Worm (Caenorhabditis elegans) whole organism, L1 larva: ENCODE measurements around the gene Y53G8AM.7.

ENCODE experiments used
- C34B4.2 ChIP-seq: sonication (generic microtip); optimal IDR thresholded peaks from 2 replicates; lab custom pipeline; 2017; ENCODE audit warnings: mild to moderate bottlenecking, missing genetic modification characterization, missing compliant biosample characterization
- Y116A8C.19 ChIP-seq: sonication (generic microtip); optimal IDR thresholded peaks from 2 replicates; lab custom pipeline; 2016; ENCODE audit warnings: missing compliant biosample characterization, missing genetic modification characterization, borderline replicate concordance
- alr-1 ChIP-seq: fragments of 200-800 bp; sonication (Bioruptor generic); optimal IDR thresholded peaks from 2 replicates; lab custom pipeline; 2018; ENCODE audit warnings: borderline replicate concordance, mild to moderate bottlenecking, missing genetic modification characterization, missing compliant biosample characterization
- ama-1 ChIP-seq: fragments of 150-350 bp; optimal IDR thresholded peaks from 2 replicates; lab custom pipeline; 2014
- blmp-1 ChIP-seq: fragments of 150-350 bp; optimal IDR thresholded peaks from 2 replicates; lab custom pipeline; 2014; ENCODE audit warnings: missing biosample characterization, missing genetic modification characterization
- ceh-82 ChIP-seq, 3 experiments: fragments of 150-350 bp in 1 of 3; sonication (generic microtip) in 2 of 3; optimal IDR thresholded peaks; 2 replicates each; lab custom pipeline; 2014 to 2017; ENCODE audit warnings: missing biosample characterization in 3 of 3, missing genetic modification characterization in 3 of 3
- ceh-90 ChIP-seq: sonication (generic microtip); optimal IDR thresholded peaks from 2 replicates; lab custom pipeline; 2016; ENCODE audit warnings: missing genetic modification characterization, missing compliant biosample characterization
- efl-1 ChIP-seq, 4 experiments: fragments of 150-350 bp; optimal IDR thresholded peaks in 3 of 4; peaks in 1 of 4; 1 replicate in 1 of 4; 2 replicates in 3 of 4; lab custom pipeline; 2014; ENCODE audit warnings: missing biosample characterization in 2 of 4, missing genetic modification characterization in 2 of 4, missing genetic modification reagents in 2 of 4
- egl-13 ChIP-seq: sonication (generic microtip); optimal IDR thresholded peaks from 2 replicates; lab custom pipeline; 2016; ENCODE audit warnings: missing genotype, missing genetic modification reagents, missing genetic modification characterization, missing compliant biosample characterization
- elt-2 ChIP-seq: sonication (generic microtip); optimal IDR thresholded peaks from 2 replicates; lab custom pipeline; 2016; ENCODE audit warnings: missing genetic modification characterization, mild to moderate bottlenecking, inconsistent platforms, missing compliant biosample characterization, missing genetic modification reagents
- elt-3 ChIP-seq, 6 experiments: fragments of 150-350 bp in 1 of 6; sonication (generic microtip); optimal IDR thresholded peaks; 2 replicates each; lab custom pipeline; 2017 to 2018; ENCODE audit warnings: missing biosample characterization in 6 of 6, missing genetic modification characterization in 6 of 6, inconsistent platforms in 1 of 6
- fkh-8 ChIP-seq: sonication (generic microtip); optimal IDR thresholded peaks from 2 replicates; lab custom pipeline; 2016; ENCODE audit warnings: mild to moderate bottlenecking, missing genetic modification characterization, missing compliant biosample characterization
- fos-1 ChIP-seq: fragments of 150-350 bp; optimal IDR thresholded peaks from 2 replicates; lab custom pipeline; 2014; ENCODE audit warnings: missing biosample characterization, missing genetic modification characterization
- hlh-17 ChIP-seq: fragments of 200-800 bp; sonication (Bioruptor generic); optimal IDR thresholded peaks from 2 replicates; lab custom pipeline; 2018; ENCODE audit warnings: missing genetic modification characterization, mild to moderate bottlenecking, missing compliant biosample characterization, moderate library complexity, borderline replicate concordance
- jun-1 ChIP-seq: fragments of 150-350 bp; optimal IDR thresholded peaks from 2 replicates; lab custom pipeline; 2014; ENCODE audit warnings: missing biosample characterization, missing genetic modification reagents, missing genetic modification characterization
- lin-14 ChIP-seq: fragments of 200-800 bp; sonication (Bioruptor generic); optimal IDR thresholded peaks from 2 replicates; lab custom pipeline; 2018; ENCODE audit warnings: mild to moderate bottlenecking, missing genetic modification characterization, moderate library complexity, missing compliant biosample characterization
- lin-35 ChIP-seq, 2 experiments: fragments of 150-350 bp; optimal IDR thresholded peaks; 2 replicates each; lab custom pipeline; 2014; ENCODE audit warnings: missing biosample characterization in 2 of 2, missing genetic modification characterization in 2 of 2, missing genetic modification reagents in 2 of 2
- lsy-2 ChIP-seq, 2 experiments: fragments of 150-350 bp; optimal IDR thresholded peaks; 2 replicates each; lab custom pipeline; 2014; ENCODE audit warnings: missing biosample characterization in 2 of 2, missing genetic modification characterization in 2 of 2
- nhr-12 ChIP-seq: sonication (generic microtip); optimal IDR thresholded peaks from 2 replicates; lab custom pipeline; 2017; ENCODE audit warnings: missing biosample characterization, missing genetic modification characterization
- nhr-28 ChIP-seq: fragments of 150-350 bp; optimal IDR thresholded peaks from 2 replicates; lab custom pipeline; 2014; ENCODE audit warnings: missing biosample characterization, missing genetic modification characterization
- nhr-71 ChIP-seq: sonication (generic microtip); optimal IDR thresholded peaks from 2 replicates; lab custom pipeline; 2016; ENCODE audit warnings: mild to moderate bottlenecking, missing genetic modification characterization, moderate library complexity, missing compliant biosample characterization
- nhr-77 ChIP-seq: fragments of 150-350 bp; optimal IDR thresholded peaks from 2 replicates; lab custom pipeline; 2014; ENCODE audit warnings: missing biosample characterization, missing genetic modification characterization
- nhr-84 ChIP-seq: sonication (generic microtip); optimal IDR thresholded peaks from 2 replicates; lab custom pipeline; 2017; ENCODE audit warnings: missing biosample characterization, missing genetic modification characterization
- nhr-85 ChIP-seq: sonication (generic microtip); peaks from one replicate; lab custom pipeline; 2016; ENCODE audit warnings: missing genetic modification characterization, inconsistent platforms, missing compliant biosample characterization
- pax-3 ChIP-seq: fragments of 200-800 bp; sonication (Bioruptor generic); optimal IDR thresholded peaks from 2 replicates; lab custom pipeline; 2018; ENCODE audit warnings: mild to moderate bottlenecking, missing genetic modification characterization, moderate library complexity, missing compliant biosample characterization
- pqm-1 ChIP-seq: sonication (generic microtip); optimal IDR thresholded peaks from 3 replicates; lab custom pipeline; 2017; ENCODE audit warnings: missing biosample characterization, missing genetic modification characterization
- rnt-1 ChIP-seq: sonication (generic microtip); optimal IDR thresholded peaks from 2 replicates; lab custom pipeline; 2016; ENCODE audit warnings: mild to moderate bottlenecking, missing genetic modification characterization, moderate library complexity, missing compliant biosample characterization
- skn-1 ChIP-seq: fragments of 150-350 bp; optimal IDR thresholded peaks from 2 replicates; lab custom pipeline; 2014; ENCODE audit warnings: missing biosample characterization, missing genetic modification characterization
- snpc-4 ChIP-seq: fragments of 150-350 bp; optimal IDR thresholded peaks from 2 replicates; lab custom pipeline; 2014; ENCODE audit warnings: missing biosample characterization, missing genetic modification characterization
- swsn-7 ChIP-seq: sonication (generic microtip); optimal IDR thresholded peaks from 2 replicates; lab custom pipeline; 2016; ENCODE audit warnings: missing genetic modification characterization, missing compliant biosample characterization
- tlp-1 ChIP-seq: fragments of 150-350 bp; optimal IDR thresholded peaks from 2 replicates; lab custom pipeline; 2014; ENCODE audit warnings: missing biosample characterization, missing genetic modification characterization
- unc-30 ChIP-seq: sonication (generic microtip); optimal IDR thresholded peaks from 2 replicates; lab custom pipeline; 2017; ENCODE audit warnings: missing biosample characterization, missing genetic modification characterization
- unc-62 ChIP-seq: fragments of 150-350 bp; optimal IDR thresholded peaks from 2 replicates; lab custom pipeline; 2014; ENCODE audit warnings: missing biosample characterization, missing genetic modification reagents, missing genetic modification characterization
- unc-86 ChIP-seq: sonication (generic microtip); optimal IDR thresholded peaks from 2 replicates; lab custom pipeline; 2016; ENCODE audit warnings: missing genetic modification characterization, missing compliant biosample characterization
- unc-98 ChIP-seq: fragments of 200-800 bp; sonication (Bioruptor generic); IDR thresholded peaks from 2 replicates; pipeline ENCODE4 v1.3.6; 2022; ENCODE audit warnings: missing genetic modification characterization, missing compliant biosample characterization
- vab-15 ChIP-seq: sonication (generic microtip); optimal IDR thresholded peaks from 2 replicates; lab custom pipeline; 2017; ENCODE audit warnings: missing genotype, mild to moderate bottlenecking, missing genetic modification characterization, missing compliant biosample characterization
- xbp-1 ChIP-seq: sonication (generic microtip); optimal IDR thresholded peaks from 2 replicates; lab custom pipeline; 2016; ENCODE audit warnings: missing genetic modification characterization, missing compliant biosample characterization
- ztf-11 ChIP-seq, 2 experiments: sonication (generic microtip); optimal IDR thresholded peaks; 2 replicates each; lab custom pipeline; 2016 to 2017; ENCODE audit warnings: missing genetic modification characterization in 2 of 2, missing biosample characterization in 1 of 2, missing compliant biosample characterization in 1 of 2

Gene Y53G8AM.7

ce11 chrIII:3258306-3258705, 8.2 kb downstream of the Y53G8AM.7 start, which contains the start of gene nspg-7.2:
Gene nspg-7.2 (minus strand): TSS chrIII:3258406.
- TF ChIP-seq pax-3 (tag; lab: Kevin White, UChicago) (no peak), xbp-1 (tag; lab: Kevin White, UChicago) (no peak), ceh-90 (no peak), unc-98 (GFP tag; lab: Robert Waterston, UW) (no peak)
- TF ChIP-seq, all 84 proteins: peak for 0

DNA sequence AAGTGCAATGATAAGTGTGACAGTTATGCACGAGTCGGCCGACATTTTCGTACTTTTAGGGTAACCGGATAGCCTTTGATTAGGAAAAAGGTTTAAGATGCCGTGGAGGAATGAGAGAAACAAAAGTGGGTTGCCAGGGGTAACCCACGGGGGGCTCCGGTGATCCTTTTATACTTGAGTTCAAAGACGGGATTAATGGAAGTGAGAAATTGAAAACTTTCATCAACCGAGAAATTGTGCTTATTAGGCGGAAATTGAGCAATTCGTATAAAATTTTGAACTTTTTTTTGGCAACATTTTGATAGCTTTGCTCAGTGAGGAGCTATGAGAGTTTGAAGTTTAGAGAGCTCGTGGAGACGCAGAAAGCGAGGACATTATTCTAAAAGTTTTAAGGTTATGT, 10.9 kb downstream of the Y53G8AM.7 start, which contains the start of gene Y53G8AM.4:
TSS of gene Y53G8AM.4 (minus strand) at position 101 of the 400 bp plus-strand sequence.
- TF ChIP-seq fkh-8 (tag; lab: Kevin White, UChicago) (peak; percentile 14), vab-15 (tag; lab: Kevin White, UChicago) (no peak), nhr-85 (no peak), skn-1 (no peak), nhr-28 (no peak), ama-1 (no peak)

DNA sequence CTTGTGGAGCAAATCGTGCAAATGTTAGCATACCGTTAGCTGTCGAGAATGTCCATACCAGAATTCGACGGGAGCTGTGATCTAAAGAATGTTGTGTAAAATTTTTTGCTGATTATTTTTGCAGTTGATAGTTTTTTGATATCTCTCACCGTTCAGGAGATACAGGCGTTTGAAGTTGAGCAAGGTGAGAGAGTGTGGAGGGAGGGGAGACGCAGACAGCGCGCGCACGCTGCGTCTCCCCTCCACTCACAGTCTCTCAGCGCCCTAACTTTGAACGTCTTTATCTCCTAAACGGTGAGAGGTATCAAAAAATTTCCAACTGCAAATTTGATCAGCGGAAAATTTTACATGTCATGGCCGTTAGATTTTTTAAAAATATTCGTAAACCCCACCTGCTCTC, 11.5 kb downstream of the Y53G8AM.7 start:
- TF ChIP-seq efl-1 (optimal IDR thresholded peaks at IDR 0.05; lab: Kevin White, UChicago) = no peak
- peak in 1 of 2 experiments; percentile 76 for TF ChIP-seq efl-1 (GFP tag; optimal IDR thresholded peaks at IDR 0.05 in 1 of 2; lab: Kevin White, UChicago)
- TF ChIP-seq elt-3 (tag; optimal IDR thresholded peaks at IDR 0.05; lab: Kevin White, UChicago) = no peak

DNA sequence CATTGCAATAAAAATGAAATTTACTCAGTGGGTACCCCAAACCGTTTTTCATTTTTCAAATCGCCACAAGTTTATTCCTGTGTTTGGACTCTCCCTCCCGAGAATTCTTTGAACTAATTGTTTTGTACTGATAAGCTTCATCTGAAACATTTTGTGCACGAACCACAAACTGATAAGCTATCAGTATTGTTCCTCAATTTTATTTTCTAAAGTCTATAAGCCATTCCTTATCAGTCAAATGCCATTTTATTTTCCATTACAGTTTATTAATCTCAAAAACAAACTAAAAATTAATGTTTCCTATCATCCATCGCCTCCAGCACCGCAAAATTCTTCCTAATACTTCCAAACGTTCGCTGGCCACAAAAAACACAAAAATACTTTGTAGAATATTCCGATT, 12.8 kb downstream of the Y53G8AM.7 start:
- TF ChIP-seq tlp-1 (tag; lab: Kevin White, UChicago) = peak; percentile 77
- TF ChIP-seq lin-35 (GFP tag; optimal IDR thresholded peaks at IDR 0.05; lab: Kevin White, UChicago) = peak in 1 of 2 experiments; percentile 39
- TF ChIP-seq unc-86 (tag; lab: Kevin White, UChicago) = no peak
- TF ChIP-seq egl-13 (tag; lab: Kevin White, UChicago) = no peak
- no peak for TF ChIP-seq hlh-17 (GFP tag; lab: Kevin White, UChicago)
- no peak for TF ChIP-seq ceh-82 (tag; optimal IDR thresholded peaks at IDR 0.05; lab: Kevin White, UChicago)
- TF ChIP-seq unc-30 = no peak
- TF ChIP-seq lin-14 (GFP tag; lab: Kevin White, UChicago) = peak; percentile 32
- TF ChIP-seq pqm-1 (tag; lab: Kevin White, UChicago) = peak; percentile 84
- no peak for TF ChIP-seq swsn-7 (tag; lab: Kevin White, UChicago)
- peak; percentile 98 for TF ChIP-seq elt-2 (tag; lab: Kevin White, UChicago)
- TF ChIP-seq fos-1 (tag; lab: Kevin White, UChicago) = no peak
- no peak for TF ChIP-seq efl-1 (optimal IDR thresholded peaks at IDR 0.05; lab: Kevin White, UChicago)
- peak in 1 of 2 experiments; percentile 56 for TF ChIP-seq efl-1 (GFP tag; optimal IDR thresholded peaks at IDR 0.05 in 1 of 2; lab: Kevin White, UChicago)
- TF ChIP-seq nhr-12 (tag; lab: Kevin White, UChicago) = no peak

- TF ChIP-seq jun-1 (tag; lab: Kevin White, UChicago) = no peak
Measured at ce11 chrIII:3253043-3253442, 13.5 kb downstream of the Y53G8AM.7 start, which contains the start of gene Y53G8AL.3. Gene Y53G8AL.3 (minus strand): TSS chrIII:3253143.

DNA sequence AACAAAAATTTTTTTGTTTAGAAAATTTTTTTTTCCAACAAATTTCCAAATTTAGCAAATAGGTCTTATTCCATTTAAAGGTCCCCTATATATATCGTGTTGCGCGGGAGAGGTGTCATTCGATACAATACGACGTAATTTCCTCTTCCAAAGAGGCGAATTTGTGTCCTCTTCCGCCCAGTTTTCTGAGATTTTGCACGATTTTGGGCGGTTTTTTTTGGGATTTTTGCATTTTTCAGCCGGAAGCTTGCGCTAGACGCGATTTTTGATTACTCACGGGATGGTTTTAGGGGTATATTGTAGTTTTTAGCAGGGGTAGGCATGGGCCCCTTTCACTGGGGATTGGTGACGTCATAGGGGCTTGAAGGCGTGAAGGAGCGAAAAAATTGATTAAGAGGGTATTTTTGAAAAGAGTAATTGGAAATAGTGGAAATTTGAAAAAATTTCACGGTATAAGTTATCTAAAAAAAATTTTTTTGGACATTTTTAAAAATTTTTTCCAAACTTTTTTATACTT, 15.8 kb downstream of the Y53G8AM.7 start, which contains the start of gene Y53G8AL.4:
TSS of gene Y53G8AL.4 (minus strand) at position 51 of the 517 bp plus-strand sequence.
- no peak for TF ChIP-seq unc-62 (GFP tag; lab: Kevin White, UChicago)
- TF ChIP-seq efl-1 (optimal IDR thresholded peaks at IDR 0.05; lab: Kevin White, UChicago) = no peak
- peak in 1 of 2 experiments; percentile 92 for TF ChIP-seq efl-1 (GFP tag; optimal IDR thresholded peaks at IDR 0.05 in 1 of 2; lab: Kevin White, UChicago)
- TF ChIP-seq swsn-7 (tag; lab: Kevin White, UChicago) = no peak
- TF ChIP-seq, all 84 proteins: peak for 1

ce11 chrIII:3249038-3249420, 17.5 kb downstream of the Y53G8AM.7 start:
- TF ChIP-seq nhr-77 (tag; lab: Kevin White, UChicago) (no peak), Y116A8C.19 (tag; lab: Kevin White, UChicago) (no peak), C34B4.2 (tag; lab: Kevin White, UChicago) (no peak), hlh-17 (GFP tag; lab: Kevin White, UChicago) (no peak), nhr-84 (tag; lab: Kevin White, UChicago) (no peak), blmp-1 (tag; lab: Kevin White, UChicago) (no peak), pax-3 (tag; lab: Kevin White, UChicago) (no peak), vab-15 (tag; lab: Kevin White, UChicago) (no peak), unc-30 (no peak), nhr-85 (peak; percentile 64), rnt-1 (tag; lab: Kevin White, UChicago) (no peak), lsy-2 (tag; optimal IDR thresholded peaks at IDR 0.05; lab: Kevin White, UChicago) (no peak), alr-1 (tag; lab: Kevin White, UChicago) (no peak), ceh-90 (no peak), nhr-71 (tag; lab: Kevin White, UChicago) (no peak), ztf-11 (tag; optimal IDR thresholded peaks at IDR 0.05; lab: Kevin White, UChicago) (peak in 1 of 2 experiments; percentile 18), snpc-4 (tag; lab: Kevin White, UChicago) (no peak), fkh-8 (tag; lab: Kevin White, UChicago) (no peak)
